Fruit fly (Drosophila melanogaster) whole organism, embryonic: ENCODE data around the gene CG14332.
A peak's percentile ranks its signal among the peaks of the same experiment; 100 is the strongest.
"Not testable (repeated sequence)": the region's sequence is repeated elsewhere in the genome, so short reads cannot be mapped to it uniquely, and the experiment has no call there.

Experiments used
- Abd-B ChIP-seq: fragments of 200-800 bp; sonication (Bioruptor generic); optimal IDR thresholded peaks from 2 replicates; lab custom pipeline; 2018; ENCODE audit warnings: missing biosample characterization, mild to moderate bottlenecking, missing genetic modification characterization, moderate library complexity
- Adf1 ChIP-seq: fragments of 200-800 bp; sonication (Bioruptor generic); IDR thresholded peaks from 2 replicates; pipeline ENCODE4 v1.3.6; 2022; ENCODE audit warnings: missing biosample characterization, missing genetic modification characterization
- Antp ChIP-seq: fragments of 200-800 bp; sonication (Bioruptor generic); optimal IDR thresholded peaks from 3 replicates; lab custom pipeline; 2016; ENCODE audit warnings: missing biosample characterization, missing genetic modification characterization
- Atf3 ChIP-seq: fragments of 200-800 bp; sonication (Bioruptor generic); optimal IDR thresholded peaks from 3 replicates; lab custom pipeline; 2016; ENCODE audit warnings: missing biosample characterization, missing genetic modification characterization
- CG10462 ChIP-seq: fragments of 200-800 bp; sonication (Bioruptor generic); optimal IDR thresholded peaks from 2 replicates; lab custom pipeline; 2016; ENCODE audit warnings: missing biosample characterization, missing genetic modification characterization
- CG12155 ChIP-seq: fragments of 200-800 bp; sonication (Bioruptor generic); optimal IDR thresholded peaks from 3 replicates; lab custom pipeline; 2016; ENCODE audit warnings: missing biosample characterization, missing genetic modification characterization
- CG12942 ChIP-seq: fragments of 200-800 bp; sonication (Bioruptor generic); optimal IDR thresholded peaks from 3 replicates; lab custom pipeline; 2016; ENCODE audit warnings: missing biosample characterization, missing genetic modification characterization
- CG13894 ChIP-seq: fragments of 200-800 bp; sonication (Bioruptor generic); optimal IDR thresholded peaks from 3 replicates; lab custom pipeline; 2018; ENCODE audit warnings: missing biosample characterization, mild to moderate bottlenecking, missing genetic modification characterization, moderate library complexity
- CG14014 ChIP-seq: fragments of 200-800 bp; sonication (Bioruptor generic); IDR thresholded peaks from 2 replicates; pipeline ENCODE4 v1.3.6; 2022; ENCODE audit warnings: missing biosample characterization, missing genetic modification characterization
- CG1529 ChIP-seq: fragments of 200-800 bp; sonication (Bioruptor generic); optimal IDR thresholded peaks from 3 replicates; lab custom pipeline; 2018; ENCODE audit warnings: missing biosample characterization, missing genetic modification characterization
- CG15696 ChIP-seq: fragments of 200-800 bp; sonication (Bioruptor generic); optimal IDR thresholded peaks from 2 replicates; lab custom pipeline; 2019; ENCODE audit warnings: missing biosample characterization, mild to moderate bottlenecking, missing genetic modification characterization, moderate library complexity
- CG1603 ChIP-seq: fragments of 200-800 bp; sonication (Bioruptor generic); optimal IDR thresholded peaks from 2 replicates; lab custom pipeline; 2019; ENCODE audit warnings: missing biosample characterization, mild to moderate bottlenecking, missing genetic modification characterization, moderate library complexity
- CG17802 ChIP-seq: fragments of 200-800 bp; sonication (Bioruptor generic); optimal IDR thresholded peaks from 2 replicates; lab custom pipeline; 2018; ENCODE audit warnings: missing biosample characterization, mild to moderate bottlenecking, missing genetic modification characterization, moderate library complexity
- CG17912 ChIP-seq: fragments of 200-800 bp; sonication (Bioruptor generic); optimal IDR thresholded peaks from 2 replicates; lab custom pipeline; 2018; ENCODE audit warnings: missing biosample characterization, mild to moderate bottlenecking, missing genetic modification characterization
- CG2116 ChIP-seq: fragments of 200-800 bp; sonication (Bioruptor generic); optimal IDR thresholded peaks from 3 replicates; lab custom pipeline; 2018; ENCODE audit warnings: missing biosample characterization, mild to moderate bottlenecking, missing genetic modification characterization
- CG2129 ChIP-seq: fragments of 200-800 bp; sonication (Bioruptor generic); IDR thresholded peaks from 2 replicates; pipeline ENCODE4 v1.3.6; 2022; ENCODE audit warnings: missing biosample characterization, missing genetic modification characterization; ENCODE audit not compliant: partially characterized antibody
- CG2712 ChIP-seq: fragments of 200-800 bp; optimal IDR thresholded peaks from 3 replicates; lab custom pipeline; 2019; ENCODE audit warnings: missing biosample characterization, mild to moderate bottlenecking, missing genetic modification characterization, moderate library complexity
- CG31365 ChIP-seq: fragments of 200-800 bp; sonication (Bioruptor generic); optimal IDR thresholded peaks from 2 replicates; lab custom pipeline; 2018; ENCODE audit warnings: missing biosample characterization, mild to moderate bottlenecking, missing genetic modification characterization
- CG32772 ChIP-seq: fragments of 200-800 bp; sonication (Bioruptor generic); IDR thresholded peaks from 2 replicates; pipeline ENCODE4 v1.3.6; 2022; ENCODE audit warnings: missing biosample characterization, missing genetic modification characterization
- CG4360 ChIP-seq: fragments of 200-800 bp; sonication (Bioruptor generic); IDR thresholded peaks from 2 replicates; pipeline ENCODE4 v1.3.6; 2022; ENCODE audit warnings: missing biosample characterization, missing genetic modification characterization
- CG6272 ChIP-seq: fragments of 200-800 bp; sonication (Bioruptor generic); IDR thresholded peaks from 2 replicates; pipeline ENCODE4 v1.3.6; 2022; ENCODE audit warnings: missing biosample characterization, missing genetic modification characterization
- CG6689 ChIP-seq: fragments of 200-800 bp; sonication (Bioruptor generic); IDR thresholded peaks from 2 replicates; pipeline ENCODE4 v1.3.6; 2022; ENCODE audit warnings: missing biosample characterization, missing genetic modification characterization
- CG7372 ChIP-seq: fragments of 200-800 bp; sonication (Bioruptor generic); IDR thresholded peaks from 2 replicates; pipeline ENCODE4 v1.3.6; 2022; ENCODE audit warnings: missing biosample characterization, missing genetic modification characterization
- Camta ChIP-seq: fragments of 200-800 bp; sonication (Bioruptor generic); optimal IDR thresholded peaks from 2 replicates; lab custom pipeline; 2016; ENCODE audit warnings: missing biosample characterization, missing genetic modification characterization
- Dip3 ChIP-seq: fragments of 200-800 bp; sonication (Bioruptor generic); optimal IDR thresholded peaks from 3 replicates; lab custom pipeline; 2016; ENCODE audit warnings: missing biosample characterization, missing genetic modification characterization
- Ets65A ChIP-seq: fragments of 200-800 bp; sonication (Bioruptor generic); peaks from one replicate; lab custom pipeline; 2016; ENCODE audit warnings: missing biosample characterization, missing genetic modification characterization
- H15 ChIP-seq: fragments of 200-800 bp; sonication (Bioruptor generic); IDR thresholded peaks from 3 replicates; pipeline ENCODE4 v1.3.6; 2022; ENCODE audit warnings: missing biosample characterization, missing genetic modification characterization
- HmgD ChIP-seq: fragments of 200-800 bp; sonication (Bioruptor generic); optimal IDR thresholded peaks from 3 replicates; lab custom pipeline; 2016; ENCODE audit warnings: missing biosample characterization, missing genetic modification characterization
- Myb ChIP-seq: fragments of 200-800 bp; sonication (Bioruptor generic); optimal IDR thresholded peaks from 2 replicates; lab custom pipeline; 2016; ENCODE audit warnings: missing biosample characterization, missing genetic modification characterization
- Opbp ChIP-seq: fragments of 200-800 bp; sonication (Bioruptor generic); IDR thresholded peaks from 3 replicates; pipeline ENCODE4 v1.3.6; 2022; ENCODE audit warnings: missing biosample characterization, missing genetic modification characterization; ENCODE audit not compliant: partially characterized antibody
- Spps ChIP-seq: fragments of 200-800 bp; sonication (Bioruptor generic); optimal IDR thresholded peaks from 2 replicates; lab custom pipeline; 2018; ENCODE audit warnings: missing biosample characterization, mild to moderate bottlenecking, missing genetic modification characterization
- amos ChIP-seq: fragments of 200-800 bp; sonication (Bioruptor generic); IDR thresholded peaks from 2 replicates; pipeline ENCODE4 v1.3.6; 2022; ENCODE audit warnings: missing biosample characterization, missing genetic modification characterization; ENCODE audit not compliant: partially characterized antibody
- bab2 ChIP-seq: fragments of 200-800 bp; sonication (Bioruptor generic); optimal IDR thresholded peaks from 2 replicates; lab custom pipeline; 2016; ENCODE audit warnings: missing biosample characterization, missing genetic modification characterization
- bcd ChIP-seq: fragments of 200-800 bp; sonication (Bioruptor generic); optimal IDR thresholded peaks from 2 replicates; lab custom pipeline; 2017; ENCODE audit warnings: missing biosample characterization, mild to moderate bottlenecking, missing genetic modification characterization
- fru ChIP-seq: fragments of >200 bp; optimal IDR thresholded peaks from 2 replicates; lab custom pipeline; 2017
- ftz-f1 ChIP-seq: fragments of 200-800 bp; sonication (Bioruptor generic); optimal IDR thresholded peaks from 2 replicates; lab custom pipeline; 2016; ENCODE audit warnings: missing biosample characterization, missing genetic modification characterization
- grn ChIP-seq: fragments of 200-800 bp; sonication (Bioruptor generic); optimal IDR thresholded peaks from 3 replicates; lab custom pipeline; 2017; ENCODE audit warnings: missing biosample characterization, missing genetic modification characterization
- kah ChIP-seq: fragments of 200-800 bp; sonication (Bioruptor generic); optimal IDR thresholded peaks from 2 replicates; lab custom pipeline; 2018; ENCODE audit warnings: missing biosample characterization, mild to moderate bottlenecking, missing genetic modification characterization
- knrl ChIP-seq: fragments of 200-800 bp; sonication (Bioruptor generic); IDR thresholded peaks from 3 replicates; pipeline ENCODE4 v1.3.6; 2022; ENCODE audit warnings: missing biosample characterization, missing genetic modification characterization; ENCODE audit not compliant: partially characterized antibody
- nmo ChIP-seq: fragments of 200-800 bp; sonication (Bioruptor generic); optimal IDR thresholded peaks from 2 replicates; lab custom pipeline; 2018; ENCODE audit warnings: missing biosample characterization, mild to moderate bottlenecking, missing genetic modification characterization, moderate library complexity
- prd ChIP-seq, 3 experiments: fragments of >200 bp in 2 of 3; fragments of 200-800 bp in 1 of 3; sonication (Bioruptor generic) in 1 of 3; optimal IDR thresholded peaks in 2 of 3; IDR thresholded peaks in 1 of 3; 2 replicates in 2 of 3; 3 replicates in 1 of 3; pipeline versions ENCODE4 v1.3.6 to Lab custom; 2017 to 2022; ENCODE audit warnings: missing biosample characterization in 1 of 3, missing genetic modification characterization in 1 of 3
- slp2 ChIP-seq: fragments of 200-800 bp; sonication (Bioruptor generic); optimal IDR thresholded peaks from 2 replicates; lab custom pipeline; 2016; ENCODE audit warnings: missing biosample characterization, missing genetic modification characterization
- stwl ChIP-seq: fragments of 200-800 bp; sonication (Bioruptor generic); optimal IDR thresholded peaks from 3 replicates; lab custom pipeline; 2018; ENCODE audit warnings: missing biosample characterization, mild to moderate bottlenecking, missing genetic modification characterization, moderate library complexity
- tin ChIP-seq: fragments of 200-800 bp; sonication (Bioruptor generic); optimal IDR thresholded peaks from 3 replicates; lab custom pipeline; 2016; ENCODE audit warnings: missing biosample characterization, missing genetic modification characterization
- vfl ChIP-seq: fragments of 200-800 bp; sonication (Bioruptor generic); optimal IDR thresholded peaks from 2 replicates; lab custom pipeline; 2016; ENCODE audit warnings: missing biosample characterization, missing genetic modification characterization
- zf30C ChIP-seq: fragments of 200-800 bp; sonication (Bioruptor generic); optimal IDR thresholded peaks from 3 replicates; lab custom pipeline; 2018; ENCODE audit warnings: missing biosample characterization, mild to moderate bottlenecking, missing genetic modification characterization

The CG14332 gene

dm6 chr3R:17422102-17422501, at the start of gene CG14332:
CG14332 (minus strand) TSS chr3R:17422202.
- no peak for TF ChIP-seq Adf1 (GFP tag; lab: Robert Waterston, UW)
- TF ChIP-seq vfl (GFP tag; lab: Kevin White, UChicago), result no peak
- no peak for TF ChIP-seq tin (GFP tag; lab: Kevin White, UChicago)

dm6 chr3R:17471007-17471406, 49.0 kb upstream of the CG14332 start:
- TF ChIP-seq CG17802 (tag; lab: Kevin White, UChicago) (no peak), Opbp (GFP tag; lab: Robert Waterston, UW) (no peak), CG7372 (no peak), Ets65A (GFP tag; lab: Kevin White, UChicago) (peak; percentile 16), CG14014 (GFP tag; lab: Robert Waterston, UW) (no peak)

dm6 chr3R:17456676-17457075, 34.7 kb upstream of the CG14332 start, which contains the start of gene CG14330:
CG14330 (minus strand) TSS chr3R:17456776.
- not testable (repeated sequence) for TF ChIP-seq CG12942 (GFP tag; lab: Kevin White, UChicago); CG12155 (GFP tag; lab: Kevin White, UChicago); Spps

- TF ChIP-seq Ets65A (GFP tag; lab: Kevin White, UChicago) (peak; percentile 87), slp2 (GFP tag; lab: Kevin White, UChicago) (no peak), CG13894 (peak; percentile 9), CG2116 (GFP tag; lab: Kevin White, UChicago) (peak; percentile 14), CG17912 (GFP tag; lab: Kevin White, UChicago) (no peak), Dip3 (GFP tag; lab: Kevin White, UChicago) (no peak), ftz-f1 (GFP tag; lab: Kevin White, UChicago) (no peak), grn (GFP tag; lab: Kevin White, UChicago) (peak; percentile 25), CG6689 (GFP tag; lab: Robert Waterston, UW) (no peak), bab2 (GFP tag; lab: Kevin White, UChicago) (no peak), CG15696 (tag; lab: Kevin White, UChicago) (no peak), HmgD (GFP tag; lab: Kevin White, UChicago) (peak; percentile 28), knrl (GFP tag; lab: Robert Waterston, UW) (peak; percentile 65; the same call in 2 of the 3 replicates), CG6272 (GFP tag; lab: Robert Waterston, UW) (0 out of 2 replicates have a peak, but pooled peaks have one; percentile 25), CG10462 (no peak), CG1529 (no peak), fru (lab: Kevin White, UChicago) (no peak), prd (optimal IDR thresholded peaks at IDR 0.05; lab: Kevin White, UChicago) (no peak), prd (GFP tag; IDR thresholded peaks at IDR 0.05; lab: Robert Waterston, UW) (no peak), CG1603 (tag; lab: Kevin White, UChicago) (peak; percentile 21), CG4360 (GFP tag; lab: Robert Waterston, UW) (no peak), CG31365 (tag; lab: Kevin White, UChicago) (peak; percentile 97), amos (peak; percentile 62), Myb (GFP tag; lab: Kevin White, UChicago) (peak; percentile 96), CG2129 (GFP tag; lab: Robert Waterston, UW) (no peak), Antp (GFP tag; lab: Kevin White, UChicago) (no peak), Atf3 (GFP tag; lab: Kevin White, UChicago) (no peak), zf30C (GFP tag; lab: Kevin White, UChicago) (no peak), kah (peak; percentile 64), bcd (peak; percentile 19), CG2712 (tag; lab: Kevin White, UChicago) (no peak), Abd-B (GFP tag; lab: Kevin White, UChicago) (peak; percentile 60), CG32772 (GFP tag; lab: Robert Waterston, UW) (no peak), nmo (GFP tag; lab: Kevin White, UChicago) (peak; percentile 29), H15 (GFP tag; lab: Robert Waterston, UW) (0 out of 3 replicates have a peak, but pooled peaks have one; percentile 18), stwl (tag; lab: Kevin White, UChicago) (peak; percentile 96), Camta (GFP tag; lab: Kevin White, UChicago) (no peak)
Measured at dm6 chr3R:17449402-17449801, 27.4 kb upstream of the CG14332 start.
